Fruit fly (Drosophila melanogaster) S2 (cell line): ENCODE results near the gene Nufip.

ENCODE experiments used
- CG8478 ChIP-seq: fragments of >200 bp; optimal IDR thresholded peaks from 2 replicates; lab custom pipeline; 2018
- CTCF ChIP-seq, 2 experiments: fragments of >200 bp; optimal IDR thresholded peaks; 2 replicates each; lab custom pipeline; 2018

DNA sequence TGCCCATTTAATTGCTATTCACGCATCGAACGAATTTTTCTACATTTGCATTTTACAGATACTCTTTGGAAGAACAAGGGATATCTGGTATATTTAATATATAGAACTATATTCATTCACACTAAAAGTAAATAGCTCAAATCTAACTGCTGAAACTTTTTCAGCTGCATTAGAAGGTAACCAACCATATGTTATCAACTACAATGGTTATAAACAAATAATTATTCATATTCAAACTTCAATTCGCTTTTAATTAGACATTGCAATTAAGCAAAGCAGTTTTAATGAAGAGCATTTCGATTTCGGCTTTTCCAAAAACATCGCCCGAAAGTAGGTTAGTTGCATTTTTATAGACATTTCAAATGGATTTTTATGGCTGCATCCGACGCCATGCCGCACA lies 48.2 kb upstream of the Nufip start:
- TF ChIP-seq CG8478 (lab: Kevin White, UChicago) (no peak), CTCF (optimal IDR thresholded peaks at IDR 0.05; lab: Kevin White, UChicago) (no peak)
